Worm (Caenorhabditis elegans): ENCODE data around the gene cest-24.

- TF ChIP-seq nfya-1 (tag; optimal IDR thresholded peaks at IDR 0.05): no peak
- no peak for TF ChIP-seq unc-55 (GFP tag; optimal IDR thresholded peaks at IDR 0.05)
- no peak for TF ChIP-seq eyg-1 (tag; optimal IDR thresholded peaks at IDR 0.05)
- TF ChIP-seq ztf-16 (tag; optimal IDR thresholded peaks at IDR 0.05): no peak
- no peak for TF ChIP-seq dmd-4 (tag; optimal IDR thresholded peaks at IDR 0.05; ENCODE audit: borderline replicate concordance)
- no peak for TF ChIP-seq pha-4 (tag; optimal IDR thresholded peaks at IDR 0.05)
- TF ChIP-seq tbx-2 (tag; optimal IDR thresholded peaks at IDR 0.05): no peak
- TF ChIP-seq ceh-48 (tag; optimal IDR thresholded peaks at IDR 0.05): no peak
- TF ChIP-seq odd-2 (tag; optimal IDR thresholded peaks at IDR 0.05): no peak
Observed at ce11 chrV:6348133-6348532, 31.4 kb downstream of the cest-24 start.
